Fruit fly (Drosophila melanogaster): ENCODE data around the gene Amt.

Gene Amt

DNA sequence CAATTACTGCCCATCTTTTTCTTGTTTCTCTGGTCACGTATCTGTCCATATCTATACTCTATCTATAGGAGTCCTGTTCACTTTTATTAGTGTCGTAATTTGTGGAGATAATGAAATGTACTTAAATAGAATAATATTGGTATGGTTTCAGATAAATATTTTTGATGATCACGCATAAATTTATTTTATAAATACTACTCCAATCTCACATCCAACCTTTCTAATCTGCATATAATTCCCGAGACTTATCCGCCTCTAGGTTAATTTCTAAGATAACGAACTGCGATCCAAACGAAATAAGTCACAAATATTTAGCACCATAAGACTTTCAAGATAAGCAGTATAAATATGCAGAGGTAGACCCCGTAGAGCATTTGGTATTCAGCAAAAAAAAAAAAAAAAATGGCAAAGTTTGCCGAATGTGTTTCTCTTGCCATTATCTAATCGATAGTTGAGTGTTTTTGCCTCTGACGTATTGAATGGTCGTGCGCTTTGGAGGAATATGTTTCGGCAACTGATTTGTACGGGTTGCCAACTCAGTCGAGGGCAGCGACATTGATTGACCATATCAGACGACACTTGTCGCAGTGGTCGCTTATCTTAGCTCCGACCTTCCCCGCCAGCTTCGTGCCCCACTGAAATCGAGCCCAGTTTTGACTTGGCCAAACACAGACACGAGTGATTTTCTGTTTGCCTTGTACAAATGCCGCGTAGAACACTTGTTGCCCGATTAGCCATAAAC, 50.7 kb downstream of the Amt start:
- no peak for TF ChIP-seq CTCF (optimal IDR thresholded peaks at IDR 0.05)

DNA sequence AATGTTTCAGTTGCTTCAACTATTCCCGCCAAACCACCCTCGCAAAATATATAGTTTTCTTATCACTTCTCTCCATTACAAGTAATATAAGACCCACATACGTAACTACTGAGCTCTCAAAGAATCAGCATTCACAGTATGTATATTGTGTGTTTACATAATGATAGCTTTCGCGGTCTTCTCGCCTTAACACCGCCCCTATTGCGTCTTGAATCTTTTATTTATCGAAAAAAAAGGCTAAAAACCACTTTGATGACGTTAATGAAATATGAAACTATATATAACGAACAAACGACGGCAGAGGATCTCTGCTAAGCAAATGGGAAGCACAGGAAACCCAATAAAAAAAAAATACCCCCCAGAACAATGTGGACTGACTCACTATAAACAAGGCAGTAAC, 51.6 kb downstream of the Amt start:
- TF ChIP-seq CTCF (optimal IDR thresholded peaks at IDR 0.05) (no peak), CG8478 (optimal IDR thresholded peaks at IDR 0.05) (no peak)
